Fruit fly (Drosophila melanogaster) whole organism, embryonic: ENCODE data around the gene CG9691.

Experiments used
- CG11560 ChIP-seq: fragments of 200-800 bp; sonication (Bioruptor generic); IDR thresholded peaks from 3 replicates; pipeline ENCODE4 v1.3.6; 2022; ENCODE audit warnings: missing biosample characterization, missing genetic modification characterization
- CG12071 ChIP-seq: fragments of 200-800 bp; sonication (Bioruptor generic); optimal IDR thresholded peaks from 3 replicates; lab custom pipeline; 2018; ENCODE audit warnings: missing biosample characterization, mild to moderate bottlenecking, missing genetic modification characterization
- CG12659 ChIP-seq: fragments of 200-800 bp; sonication (Bioruptor generic); optimal IDR thresholded peaks from 3 replicates; lab custom pipeline; 2017; ENCODE audit warnings: mild to moderate bottlenecking, missing biosample characterization, missing genetic modification reagents, missing genetic modification characterization
- CG12942 ChIP-seq: fragments of 200-800 bp; sonication (Bioruptor generic); optimal IDR thresholded peaks from 3 replicates; lab custom pipeline; 2016; ENCODE audit warnings: missing biosample characterization, missing genetic modification characterization
- CG13123 ChIP-seq: fragments of 200-800 bp; sonication (Bioruptor generic); optimal IDR thresholded peaks from 2 replicates; lab custom pipeline; 2016; ENCODE audit warnings: missing biosample characterization, missing genetic modification characterization
- CG13296 ChIP-seq: fragments of 200-800 bp; sonication (Bioruptor generic); optimal IDR thresholded peaks from 3 replicates; lab custom pipeline; 2018; ENCODE audit warnings: missing biosample characterization, mild to moderate bottlenecking, missing genetic modification characterization
- CG15514 ChIP-seq: fragments of 200-800 bp; sonication (Bioruptor generic); optimal IDR thresholded peaks from 3 replicates; lab custom pipeline; 2017; ENCODE audit warnings: missing biosample characterization, missing genetic modification characterization, mild to moderate bottlenecking, moderate library complexity, missing genetic modification reagents
- CG31365 ChIP-seq: fragments of 200-800 bp; sonication (Bioruptor generic); optimal IDR thresholded peaks from 2 replicates; lab custom pipeline; 2018; ENCODE audit warnings: missing biosample characterization, mild to moderate bottlenecking, missing genetic modification characterization
- CG3407 ChIP-seq: fragments of 200-800 bp; sonication (Bioruptor generic); optimal IDR thresholded peaks from 2 replicates; lab custom pipeline; 2018; ENCODE audit warnings: missing biosample characterization, mild to moderate bottlenecking, missing genetic modification characterization
- CG34224 ChIP-seq: fragments of 200-800 bp; sonication (Bioruptor generic); IDR thresholded peaks from 3 replicates; pipeline ENCODE4 v1.3.6; 2022; ENCODE audit warnings: missing biosample characterization, missing genetic modification characterization; ENCODE audit not compliant: partially characterized antibody
- CG6654 ChIP-seq: fragments of 200-800 bp; sonication (Bioruptor generic); optimal IDR thresholded peaks from 2 replicates; lab custom pipeline; 2017; ENCODE audit warnings: missing biosample characterization, mild to moderate bottlenecking, missing genetic modification characterization
- CG6791 ChIP-seq: fragments of 200-800 bp; sonication (Bioruptor generic); IDR thresholded peaks from 3 replicates; pipeline ENCODE4 v1.3.6; 2022; ENCODE audit warnings: missing biosample characterization, missing genetic modification characterization; ENCODE audit not compliant: partially characterized antibody
- CG9437 ChIP-seq: fragments of 200-800 bp; sonication (Bioruptor generic); optimal IDR thresholded peaks from 2 replicates; lab custom pipeline; 2018; ENCODE audit warnings: missing biosample characterization, mild to moderate bottlenecking, missing genetic modification characterization
- CG9727 ChIP-seq: fragments of 200-800 bp; sonication (Bioruptor generic); optimal IDR thresholded peaks from 3 replicates; lab custom pipeline; 2017; ENCODE audit warnings: missing biosample characterization, mild to moderate bottlenecking, missing genetic modification characterization
- D19B ChIP-seq: fragments of 200-800 bp; sonication (Bioruptor generic); optimal IDR thresholded peaks from 2 replicates; lab custom pipeline; 2017; ENCODE audit warnings: missing biosample characterization, mild to moderate bottlenecking, missing genetic modification characterization
- Doc3 ChIP-seq: fragments of 200-800 bp; sonication (Bioruptor generic); IDR thresholded peaks from 3 replicates; pipeline ENCODE4 v1.3.6; 2022; ENCODE audit warnings: missing biosample characterization, missing genetic modification characterization; ENCODE audit not compliant: partially characterized antibody
- Dp ChIP-seq: fragments of 200-800 bp; sonication (Bioruptor generic); optimal IDR thresholded peaks from 2 replicates; lab custom pipeline; 2018; ENCODE audit warnings: missing biosample characterization, mild to moderate bottlenecking, missing genetic modification characterization, moderate library complexity
- HLH4C ChIP-seq: fragments of 200-800 bp; sonication (Bioruptor generic); IDR thresholded peaks from 3 replicates; pipeline ENCODE4 v1.3.6; 2022; ENCODE audit warnings: missing biosample characterization, missing genetic modification characterization; ENCODE audit not compliant: partially characterized antibody
- HLH54F ChIP-seq: fragments of 200-800 bp; sonication (Bioruptor generic); optimal IDR thresholded peaks from 3 replicates; lab custom pipeline; 2016; ENCODE audit warnings: missing biosample characterization, missing genetic modification characterization
- HmgD ChIP-seq: fragments of 200-800 bp; sonication (Bioruptor generic); optimal IDR thresholded peaks from 3 replicates; lab custom pipeline; 2016; ENCODE audit warnings: missing biosample characterization, missing genetic modification characterization
- Hr51 ChIP-seq, 2 experiments: fragments of 200-800 bp; sonication (Bioruptor generic); optimal IDR thresholded peaks; 2 replicates in 1 of 2; 3 replicates in 1 of 2; lab custom pipeline; 2016 to 2018; ENCODE audit warnings: missing biosample characterization in 2 of 2, missing genetic modification characterization in 2 of 2, mild to moderate bottlenecking in 1 of 2, moderate library complexity in 1 of 2
- Hr78 ChIP-seq, 2 experiments: fragments of 200-800 bp in 1 of 2; fragments of >200 bp in 1 of 2; sonication (Bioruptor generic) in 1 of 2; optimal IDR thresholded peaks; 2 replicates each; lab custom pipeline; 2017 to 2019; ENCODE audit warnings: missing biosample characterization in 2 of 2, missing genetic modification characterization in 2 of 2, mild to moderate bottlenecking in 1 of 2, moderate library complexity in 1 of 2
- Lhr ChIP-seq: fragments of 200-800 bp; sonication (Bioruptor generic); optimal IDR thresholded peaks from 3 replicates; lab custom pipeline; 2017; ENCODE audit warnings: mild to moderate bottlenecking, missing biosample characterization, missing genetic modification reagents, missing genetic modification characterization
- MBD-R2 ChIP-seq: fragments of 200-800 bp; sonication (Bioruptor generic); IDR thresholded peaks from 2 replicates; pipeline ENCODE4 v1.3.6; 2022; ENCODE audit warnings: missing biosample characterization, missing genetic modification characterization
- MESR4 ChIP-seq: fragments of 200-800 bp; sonication (Bioruptor generic); optimal IDR thresholded peaks from 2 replicates; lab custom pipeline; 2018; ENCODE audit warnings: missing biosample characterization, mild to moderate bottlenecking, missing genetic modification characterization, moderate library complexity
- NC2α ChIP-seq: fragments of 200-800 bp; sonication (Bioruptor generic); optimal IDR thresholded peaks from 2 replicates; lab custom pipeline; 2016; ENCODE audit warnings: missing biosample characterization, missing genetic modification characterization
- Oli ChIP-seq: fragments of 200-800 bp; sonication (Bioruptor generic); optimal IDR thresholded peaks from 2 replicates; lab custom pipeline; 2018; ENCODE audit warnings: missing biosample characterization, mild to moderate bottlenecking, missing genetic modification characterization, moderate library complexity
- Poxn ChIP-seq: fragments of 200-800 bp; sonication (Bioruptor generic); IDR thresholded peaks from 2 replicates; pipeline ENCODE4 v1.3.6; 2022; ENCODE audit warnings: missing biosample characterization, missing genetic modification characterization
- Side ChIP-seq: fragments of 200-800 bp; sonication (Bioruptor generic); optimal IDR thresholded peaks from 2 replicates; lab custom pipeline; 2016; ENCODE audit warnings: missing biosample characterization, missing genetic modification characterization
- Sox102F ChIP-seq: fragments of 200-800 bp; sonication (Bioruptor generic); optimal IDR thresholded peaks from 2 replicates; lab custom pipeline; 2018; ENCODE audit warnings: missing biosample characterization, mild to moderate bottlenecking, missing genetic modification characterization, moderate library complexity
- Taf1 ChIP-seq: fragments of 200-800 bp; sonication (Bioruptor generic); IDR thresholded peaks from 2 replicates; pipeline ENCODE4 v1.3.6; 2022; ENCODE audit warnings: missing biosample characterization, missing genetic modification characterization
- Usf ChIP-seq: fragments of 200-800 bp; sonication (Bioruptor generic); optimal IDR thresholded peaks from 2 replicates; lab custom pipeline; 2017; ENCODE audit warnings: missing genotype, missing biosample characterization, missing genetic modification characterization
- al ChIP-seq: fragments of 200-800 bp; sonication (Bioruptor generic); IDR thresholded peaks from 2 replicates; pipeline ENCODE4 v1.3.6; 2022; ENCODE audit warnings: missing biosample characterization, missing genetic modification characterization
- ash1 ChIP-seq: fragments of 200-800 bp; sonication (Bioruptor generic); optimal IDR thresholded peaks from 2 replicates; lab custom pipeline; 2018; ENCODE audit warnings: missing biosample characterization, mild to moderate bottlenecking, missing genetic modification characterization
- br ChIP-seq: fragments of >200 bp; optimal IDR thresholded peaks from 2 replicates; lab custom pipeline; 2017
- caup ChIP-seq: fragments of 200-800 bp; sonication (Bioruptor generic); optimal IDR thresholded peaks from 3 replicates; lab custom pipeline; 2017; ENCODE audit warnings: missing biosample characterization, mild to moderate bottlenecking, missing genetic modification characterization, moderate library complexity; ENCODE audit not compliant: severe bottlenecking
- cg ChIP-seq: fragments of 200-800 bp; sonication (Bioruptor generic); optimal IDR thresholded peaks from 3 replicates; lab custom pipeline; 2019; ENCODE audit warnings: missing biosample characterization, mild to moderate bottlenecking, missing genetic modification characterization, moderate library complexity
- chif ChIP-seq, 2 experiments: fragments of 200-800 bp; sonication (Bioruptor generic); optimal IDR thresholded peaks; 3 replicates each; lab custom pipeline; 2016; ENCODE audit warnings: missing biosample characterization in 2 of 2, missing genetic modification characterization in 2 of 2
- corto ChIP-seq: fragments of 200-800 bp; sonication (Bioruptor generic); optimal IDR thresholded peaks from 2 replicates; lab custom pipeline; 2016; ENCODE audit warnings: missing biosample characterization, mild to moderate bottlenecking, missing genetic modification characterization, moderate library complexity
- gro ChIP-seq: fragments of 200-800 bp; sonication (Bioruptor generic); optimal IDR thresholded peaks from 2 replicates; lab custom pipeline; 2016; ENCODE audit warnings: missing biosample characterization, missing genetic modification characterization
- ind ChIP-seq: fragments of 200-800 bp; sonication (Bioruptor generic); optimal IDR thresholded peaks from 3 replicates; lab custom pipeline; 2016; ENCODE audit warnings: missing biosample characterization, missing genetic modification characterization
- jing ChIP-seq: fragments of 200-800 bp; sonication (Bioruptor generic); optimal IDR thresholded peaks from 2 replicates; lab custom pipeline; 2018; ENCODE audit warnings: missing biosample characterization, mild to moderate bottlenecking, missing genetic modification characterization
- jumu ChIP-seq: fragments of 200-800 bp; sonication (Bioruptor generic); optimal IDR thresholded peaks from 3 replicates; lab custom pipeline; 2016; ENCODE audit warnings: missing biosample characterization, missing genetic modification characterization
- kni ChIP-seq: fragments of 200-800 bp; sonication (Bioruptor generic); optimal IDR thresholded peaks from 3 replicates; lab custom pipeline; 2017; ENCODE audit warnings: mild to moderate bottlenecking, missing biosample characterization, missing genetic modification reagents, missing genetic modification characterization
- p53 ChIP-seq: fragments of 200-800 bp; sonication (Bioruptor generic); optimal IDR thresholded peaks from 2 replicates; lab custom pipeline; 2016; ENCODE audit warnings: missing biosample characterization, missing genetic modification characterization
- run ChIP-seq: fragments of 200-800 bp; sonication (Bioruptor generic); optimal IDR thresholded peaks from 3 replicates; lab custom pipeline; 2018; ENCODE audit warnings: missing biosample characterization, mild to moderate bottlenecking, missing genetic modification characterization
- sqz ChIP-seq: fragments of 200-800 bp; sonication (Bioruptor generic); optimal IDR thresholded peaks from 3 replicates; lab custom pipeline; 2018; ENCODE audit warnings: missing biosample characterization, mild to moderate bottlenecking, missing genetic modification characterization
- ssp ChIP-seq: fragments of 200-800 bp; sonication (Bioruptor generic); IDR thresholded peaks from 2 replicates; pipeline ENCODE4 v1.3.6; 2022; ENCODE audit warnings: missing biosample characterization, missing genetic modification characterization
- sug ChIP-seq: fragments of 200-800 bp; optimal IDR thresholded peaks from 2 replicates; lab custom pipeline; 2019; ENCODE audit warnings: missing biosample characterization, mild to moderate bottlenecking, missing genetic modification characterization, moderate library complexity
- tup ChIP-seq: fragments of 200-800 bp; sonication (Bioruptor generic); optimal IDR thresholded peaks from 2 replicates; lab custom pipeline; 2016; ENCODE audit warnings: missing biosample characterization, mild to moderate bottlenecking, missing genetic modification characterization, moderate library complexity

Gene CG9691

DNA sequence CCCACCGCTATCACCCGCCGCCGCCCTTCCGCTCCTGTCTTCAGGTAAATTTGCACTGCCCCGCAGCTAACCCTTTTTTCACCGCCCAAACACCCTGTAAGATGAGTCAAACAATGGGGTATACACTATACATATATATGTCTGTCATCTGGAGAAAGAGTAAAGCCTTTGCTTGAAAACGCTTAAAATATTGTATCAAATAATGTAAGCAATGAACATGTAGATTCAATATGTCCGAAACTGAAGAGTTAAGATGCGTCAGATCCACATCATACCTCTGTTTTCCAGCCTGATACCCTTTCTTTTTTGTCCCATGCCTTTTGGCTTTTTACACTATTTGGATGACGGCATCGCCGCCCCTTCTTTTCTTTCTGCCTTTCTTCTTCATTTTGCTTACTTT, 8.6 kb downstream of the CG9691 start (continued):
- TF ChIP-seq Lhr = no peak
- TF ChIP-seq corto (GFP tag; lab: Kevin White, UChicago) = no peak
- no peak for TF ChIP-seq CG12942 (GFP tag; lab: Kevin White, UChicago)
- TF ChIP-seq Oli (tag; lab: Kevin White, UChicago) = peak; percentile 34
- TF ChIP-seq CG9437 = no peak
- no peak for TF ChIP-seq sqz (GFP tag; lab: Kevin White, UChicago)
- no peak for TF ChIP-seq Poxn
- TF ChIP-seq CG6654 (GFP tag; lab: Kevin White, UChicago) = no peak
- no peak for TF ChIP-seq CG12659
- no peak for TF ChIP-seq sug
- peak; percentile 34; the same call in 1 of the 2 replicates for TF ChIP-seq ssp (GFP tag; lab: Robert Waterston, UW)
- no peak for TF ChIP-seq D19B (GFP tag; lab: Kevin White, UChicago)
- TF ChIP-seq CG12071 (GFP tag; lab: Kevin White, UChicago) = peak; percentile 2
- no peak for TF ChIP-seq Doc3 (GFP tag; lab: Robert Waterston, UW)
- TF ChIP-seq Side (GFP tag; lab: Kevin White, UChicago) = no peak
- no peak for TF ChIP-seq CG13296 (GFP tag; lab: Kevin White, UChicago)
- TF ChIP-seq CG3407 = no peak
- no peak for TF ChIP-seq HmgD (GFP tag; lab: Kevin White, UChicago)
- TF ChIP-seq Dp (GFP tag; lab: Kevin White, UChicago) = no peak
- no peak for TF ChIP-seq MESR4 (GFP tag; lab: Kevin White, UChicago)
- no peak for TF ChIP-seq CG13123
- peak in 1 of 2 experiments; percentile 49 for TF ChIP-seq Hr51 (GFP tag; optimal IDR thresholded peaks at IDR 0.05; lab: Kevin White, UChicago)
- no peak for TF ChIP-seq kni
- TF ChIP-seq ash1 (GFP tag; lab: Kevin White, UChicago) = no peak
- TF ChIP-seq CG15514 (GFP tag; lab: Kevin White, UChicago) = peak; percentile 0
- no peak for TF ChIP-seq jing (GFP tag; lab: Kevin White, UChicago)
- TF ChIP-seq CG6791 = no peak
- no peak for TF ChIP-seq CG31365 (tag; lab: Kevin White, UChicago)
- TF ChIP-seq CG9727 (GFP tag; lab: Kevin White, UChicago) = no peak
- no peak for TF ChIP-seq tup (GFP tag; lab: Kevin White, UChicago)
- TF ChIP-seq Hr78 (GFP tag; optimal IDR thresholded peaks at IDR 0.05; lab: Kevin White, UChicago) = no peak
- TF ChIP-seq Taf1 (GFP tag; lab: Robert Waterston, UW) = no peak
- TF ChIP-seq chif (GFP tag; optimal IDR thresholded peaks at IDR 0.05; lab: Kevin White, UChicago) = peak; percentile 15 to 19
- no peak for TF ChIP-seq run (tag; lab: Kevin White, UChicago)
- TF ChIP-seq cg = no peak
- no peak for TF ChIP-seq Usf (GFP tag; lab: Kevin White, UChicago)
- TF ChIP-seq gro (GFP tag; lab: Kevin White, UChicago) = no peak
- no peak for TF ChIP-seq CG11560
- peak; percentile 52 for TF ChIP-seq Sox102F
- TF ChIP-seq CG34224 (GFP tag; lab: Robert Waterston, UW) = no peak
- TF ChIP-seq MBD-R2 (GFP tag; lab: Robert Waterston, UW) = no peak
- TF ChIP-seq ind (GFP tag; lab: Kevin White, UChicago) = peak; percentile 49
- TF ChIP-seq jumu = no peak
- no peak for TF ChIP-seq NC2α (GFP tag; lab: Kevin White, UChicago)
- no peak for TF ChIP-seq br (lab: Kevin White, UChicago)
- TF ChIP-seq p53 (GFP tag; lab: Kevin White, UChicago) = no peak
- no peak for TF ChIP-seq HLH54F (GFP tag; lab: Kevin White, UChicago)
- TF ChIP-seq HLH4C (GFP tag; lab: Robert Waterston, UW) = no peak
- TF ChIP-seq al (GFP tag; lab: Robert Waterston, UW) = 0 out of 2 replicates have a peak, but pooled peaks have one; percentile 30
- TF ChIP-seq caup = peak; percentile 4
